Fruit fly (Drosophila melanogaster): Measurements from ENCODE around the gene CG11911.

CG11911 gene

DNA sequence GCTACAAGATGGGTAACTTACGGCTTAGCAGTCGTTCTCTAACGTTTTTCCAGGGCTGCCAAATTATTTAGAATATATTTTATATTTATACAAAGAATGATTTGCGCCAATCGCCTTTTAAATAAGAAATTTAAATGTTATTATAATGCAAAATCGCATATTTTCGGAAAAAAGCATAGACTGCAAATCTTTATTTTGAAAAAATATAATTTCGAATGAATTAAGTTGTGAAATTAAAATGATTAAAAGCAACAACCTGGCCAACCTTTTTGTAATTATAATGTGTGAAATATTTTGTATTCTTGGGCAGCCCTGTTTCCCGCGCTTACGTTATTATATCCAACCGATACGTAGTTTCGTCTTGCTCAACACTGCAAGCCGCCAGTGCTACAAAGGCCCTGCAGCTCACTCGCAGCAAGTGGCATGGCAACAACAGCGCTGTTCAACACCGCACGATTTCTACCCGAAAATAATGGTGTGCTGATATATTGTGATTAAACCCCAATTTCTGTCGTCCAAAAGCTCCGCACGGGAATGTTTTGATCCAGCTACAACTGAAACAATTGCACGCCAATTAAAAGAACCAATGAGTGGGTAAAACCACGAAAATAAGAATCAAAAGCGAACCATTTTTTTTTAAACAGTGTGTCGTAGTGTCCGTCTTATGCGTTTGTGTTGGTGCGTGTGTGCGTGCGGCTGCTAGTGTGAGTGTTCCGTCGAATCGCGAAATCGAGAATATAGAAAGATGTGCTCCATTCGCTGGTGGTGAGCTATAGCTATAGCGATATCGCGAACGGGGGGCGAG is 23.4 kb downstream of the CG11911 start, which contains the start of gene Pi3K21B (continued):
- TF ChIP-seq inv (GFP tag; IDR thresholded peaks at IDR 0.05; ENCODE audit: partially characterized antibody): no peak
- no peak for TF ChIP-seq tna (GFP tag; IDR thresholded peaks at IDR 0.05; ENCODE audit: partially characterized antibody)
- TF ChIP-seq oc (tag; optimal IDR thresholded peaks at IDR 0.05): no peak
- TF ChIP-seq CG11093 (GFP tag; IDR thresholded peaks at IDR 0.05): peak; percentile 81
- peak; percentile 73 for TF ChIP-seq Hand (GFP tag; optimal IDR thresholded peaks at IDR 0.05)
- TF ChIP-seq grau (tag; optimal IDR thresholded peaks at IDR 0.05): peak; percentile 90
- peak; percentile 89 for TF ChIP-seq fd96Cb (tag; optimal IDR thresholded peaks at IDR 0.05)
- TF ChIP-seq luna (GFP tag; optimal IDR thresholded peaks at IDR 0.05): peak; percentile 82
- peak; percentile 91 for TF ChIP-seq ci (GFP tag; IDR thresholded peaks at IDR 0.05)
- peak; percentile 94 for TF ChIP-seq CG12942 (GFP tag; optimal IDR thresholded peaks at IDR 0.05)
- TF ChIP-seq schlank (tag; optimal IDR thresholded peaks at IDR 0.05): peak; percentile 38
- peak; percentile 89 for TF ChIP-seq CG12104 (GFP tag; optimal IDR thresholded peaks at IDR 0.05)
- TF ChIP-seq CG43689 (GFP tag; IDR thresholded peaks at IDR 0.05): no peak; the same call in none of the 2 replicates
- TF ChIP-seq chm (GFP tag; IDR thresholded peaks at IDR 0.05): peak; percentile 90
- no peak for TF ChIP-seq hbn (GFP tag; IDR thresholded peaks at IDR 0.05; ENCODE audit: partially characterized antibody)
- TF ChIP-seq Fer1 (GFP tag; optimal IDR thresholded peaks at IDR 0.05): peak; percentile 86
- peak; percentile 91 for TF ChIP-seq Dek (tag; optimal IDR thresholded peaks at IDR 0.05)
- no peak for TF ChIP-seq Scr (GFP tag; IDR thresholded peaks at IDR 0.05; ENCODE audit: partially characterized antibody)
- TF ChIP-seq CG12391 (tag; optimal IDR thresholded peaks at IDR 0.05): peak; percentile 93
- peak; percentile 61 for TF ChIP-seq Vsx1 (GFP tag; optimal IDR thresholded peaks at IDR 0.05)
- TF ChIP-seq E2f1 (GFP tag; IDR thresholded peaks at IDR 0.05): peak; percentile 75
- peak; percentile 37 for TF ChIP-seq CG4707 (GFP tag; optimal IDR thresholded peaks at IDR 0.05)
- peak; percentile 92 for TF ChIP-seq CG10543 (GFP tag; optimal IDR thresholded peaks at IDR 0.05)
- peak; percentile 97 for TF ChIP-seq MESR4 (GFP tag; optimal IDR thresholded peaks at IDR 0.05)
- peak; percentile 88 for TF ChIP-seq CG10147 (GFP tag; optimal IDR thresholded peaks at IDR 0.05)
- TF ChIP-seq zen2 (GFP tag; IDR thresholded peaks at IDR 0.05; ENCODE audit: partially characterized antibody): no peak
- peak; percentile 53 for TF ChIP-seq CG6813 (GFP tag; optimal IDR thresholded peaks at IDR 0.05)
- peak; percentile 89 for TF ChIP-seq CG17829 (tag; optimal IDR thresholded peaks at IDR 0.05)
- peak; percentile 68 for TF ChIP-seq Nf-YB (GFP tag; optimal IDR thresholded peaks at IDR 0.05)
- TF ChIP-seq fd64A (GFP tag; optimal IDR thresholded peaks at IDR 0.05): no peak
- peak; percentile 79 for TF ChIP-seq CG12299 (tag; optimal IDR thresholded peaks at IDR 0.05)
- no peak for TF ChIP-seq z (GFP tag; IDR thresholded peaks at IDR 0.05)
- peak; percentile 54 for TF ChIP-seq psq (GFP tag; optimal IDR thresholded peaks at IDR 0.05)
- TF ChIP-seq HmgD (GFP tag; optimal IDR thresholded peaks at IDR 0.05): peak; percentile 87
- TF ChIP-seq Sox102F (GFP tag; optimal IDR thresholded peaks at IDR 0.05): peak; percentile 87
- 0 out of 2 replicates have a peak, but pooled peaks have one; percentile 13 for TF ChIP-seq dati (GFP tag; IDR thresholded peaks at IDR 0.05)
- TF ChIP-seq eyg (GFP tag; optimal IDR thresholded peaks at IDR 0.05): peak; percentile 78
- TF ChIP-seq CG9727 (GFP tag; optimal IDR thresholded peaks at IDR 0.05): peak; percentile 87
- TF ChIP-seq her (GFP tag; optimal IDR thresholded peaks at IDR 0.05): peak; percentile 89
- TF ChIP-seq CG32767 (GFP tag; IDR thresholded peaks at IDR 0.05): peak; percentile 72; the same call in 1 of the 2 replicates
- peak; percentile 73 for TF ChIP-seq BtbVII (GFP tag; optimal IDR thresholded peaks at IDR 0.05)
- peak; percentile 48; the same call in 1 of the 3 replicates for TF ChIP-seq CG34224 (GFP tag; IDR thresholded peaks at IDR 0.05; ENCODE audit: partially characterized antibody)
- peak; percentile 83 for TF ChIP-seq so (GFP tag; IDR thresholded peaks at IDR 0.05)
- peak; percentile 60 for TF ChIP-seq Lhr (GFP tag; optimal IDR thresholded peaks at IDR 0.05)
- peak; percentile 87 for TF ChIP-seq CG9215 (GFP tag; IDR thresholded peaks at IDR 0.05)
- TF ChIP-seq gcm2 (GFP tag; optimal IDR thresholded peaks at IDR 0.05): peak; percentile 77
- no peak for TF ChIP-seq CG31365 (tag; optimal IDR thresholded peaks at IDR 0.05)
- TF ChIP-seq E2f2 (GFP tag; IDR thresholded peaks at IDR 0.05): peak; percentile 88
